Worm (Caenorhabditis elegans): ENCODE results near the gene aakg-4.

Gene aakg-4

DNA sequence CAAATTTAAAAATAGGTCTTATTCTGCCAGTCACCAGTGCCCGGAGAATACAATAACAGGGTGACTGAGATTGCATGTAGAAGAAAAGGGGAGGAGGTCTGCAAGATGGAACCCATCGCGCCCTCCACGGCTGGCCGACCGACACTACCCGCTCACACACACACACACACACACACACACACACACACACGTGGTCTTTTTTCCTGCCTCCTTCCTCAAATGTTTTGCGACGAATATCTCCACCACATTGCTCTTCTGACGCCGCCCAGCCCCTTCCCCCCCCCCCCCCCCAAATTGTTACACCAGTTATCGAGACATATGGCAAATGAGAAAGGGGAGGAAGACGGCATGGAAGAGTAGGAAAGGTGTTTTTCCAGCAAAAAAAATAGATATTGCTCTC, 2.6 kb upstream of the aakg-4 start (continued):
- no peak for TF ChIP-seq elt-3 (tag; optimal IDR thresholded peaks at IDR 0.05)
- no peak for TF ChIP-seq blmp-1 (tag; optimal IDR thresholded peaks at IDR 0.05)
- no peak for TF ChIP-seq zag-1 (tag; optimal IDR thresholded peaks at IDR 0.05)
- no peak for TF ChIP-seq F16B12.6 (tag; optimal IDR thresholded peaks at IDR 0.05)
- peak; percentile 44 for TF ChIP-seq nhr-71 (tag; optimal IDR thresholded peaks at IDR 0.05)
- TF ChIP-seq alr-1 (tag; optimal IDR thresholded peaks at IDR 0.05; ENCODE audit: borderline replicate concordance): no peak
- TF ChIP-seq fos-1 (tag; optimal IDR thresholded peaks at IDR 0.05): no peak
- no peak for TF ChIP-seq isw-1 (GFP tag; IDR thresholded peaks at IDR 0.05)
- TF ChIP-seq elt-2 (tag; optimal IDR thresholded peaks at IDR 0.05): no peak
- TF ChIP-seq ztf-4 (tag; optimal IDR thresholded peaks at IDR 0.05): no peak
- TF ChIP-seq lin-15B (tag; optimal IDR thresholded peaks at IDR 0.05): no peak
- TF ChIP-seq grh-1 (GFP tag; IDR thresholded peaks at IDR 0.05): no peak
- peak; percentile 35 for TF ChIP-seq snu-23 (GFP tag; optimal IDR thresholded peaks at IDR 0.05)
- TF ChIP-seq swsn-7 (tag; optimal IDR thresholded peaks at IDR 0.05): peak; percentile 6
- TF ChIP-seq nhr-77 (tag; optimal IDR thresholded peaks at IDR 0.05): no peak
- TF ChIP-seq nhr-19 (GFP tag; conservative IDR thresholded peaks at IDR 0.05): peak; percentile 57
- TF ChIP-seq fkh-8 (tag; optimal IDR thresholded peaks at IDR 0.05): peak; percentile 82
- no peak for TF ChIP-seq efl-1 (optimal IDR thresholded peaks at IDR 0.05)
- no peak for TF ChIP-seq efl-1 (GFP tag; optimal IDR thresholded peaks at IDR 0.05 in 1 of 2)
- TF ChIP-seq dsc-1 (tag; optimal IDR thresholded peaks at IDR 0.05): peak; percentile 11
- TF ChIP-seq efl-3 (GFP tag; optimal IDR thresholded peaks at IDR 0.05): no peak
- TF ChIP-seq unc-98 (GFP tag; IDR thresholded peaks at IDR 0.05): no peak
- no peak for TF ChIP-seq ces-1 (GFP tag; optimal IDR thresholded peaks at IDR 0.05)
- no peak for TF ChIP-seq unc-30 (tag; optimal IDR thresholded peaks at IDR 0.05)
- TF ChIP-seq sup-37 (GFP tag; optimal IDR thresholded peaks at IDR 0.05): no peak
- no peak for TF ChIP-seq fkh-4 (tag; optimal IDR thresholded peaks at IDR 0.05; ENCODE audit: borderline replicate concordance)
- peak; percentile 54 for TF ChIP-seq skn-1 (tag; optimal IDR thresholded peaks at IDR 0.05)
- no peak for TF ChIP-seq nhr-11 (tag; optimal IDR thresholded peaks at IDR 0.05)
- TF ChIP-seq tbx-2 (tag; optimal IDR thresholded peaks at IDR 0.05): no peak
- TF ChIP-seq hlh-4 (tag; optimal IDR thresholded peaks at IDR 0.05): no peak
- no peak for TF ChIP-seq lin-39 (tag; optimal IDR thresholded peaks at IDR 0.05)
- TF ChIP-seq nhr-47 (tag; optimal IDR thresholded peaks at IDR 0.05): no peak
- TF ChIP-seq C16A3.4 (tag; optimal IDR thresholded peaks at IDR 0.05): no peak
- TF ChIP-seq ama-1 (optimal IDR thresholded peaks at IDR 0.05): no peak
- peak in 1 of 2 experiments; percentile 67 for TF ChIP-seq mdl-1 (tag; optimal IDR thresholded peaks at IDR 0.05)
- no peak for TF ChIP-seq ceh-88 (GFP tag; IDR thresholded peaks at IDR 0.05)

DNA sequence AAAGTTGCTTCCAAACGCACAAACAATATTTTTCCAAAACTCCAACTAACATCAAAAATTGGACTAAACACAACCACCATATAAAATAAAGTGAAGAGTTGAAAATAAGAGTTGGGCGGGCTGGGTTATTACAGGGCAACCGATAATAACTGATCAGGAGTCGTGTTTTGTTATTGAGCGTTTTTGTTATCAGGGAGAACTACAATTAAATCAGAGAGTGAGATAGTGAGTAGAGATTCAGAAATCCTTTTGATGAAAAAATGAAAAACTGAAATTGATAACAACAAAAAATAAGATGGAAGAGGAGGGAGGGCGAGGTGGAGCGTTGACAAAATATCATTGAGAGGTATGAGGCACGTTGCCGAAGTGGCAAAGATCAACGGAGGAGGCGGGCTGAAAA, 1.4 kb upstream of the aakg-4 start:
- peak; percentile 34 for TF ChIP-seq pqm-1 (tag; optimal IDR thresholded peaks at IDR 0.05)
- TF ChIP-seq isw-1 (GFP tag; IDR thresholded peaks at IDR 0.05): no peak
- TF ChIP-seq ama-1 (optimal IDR thresholded peaks at IDR 0.05): peak; percentile 17
- peak in 1 of 2 experiments; percentile 16 for TF ChIP-seq lin-35 (GFP tag; optimal IDR thresholded peaks at IDR 0.05)
- TF ChIP-seq ceh-8 (GFP tag; optimal IDR thresholded peaks at IDR 0.05): no peak
- peak; percentile 74 for TF ChIP-seq elt-2 (tag; optimal IDR thresholded peaks at IDR 0.05)

DNA sequence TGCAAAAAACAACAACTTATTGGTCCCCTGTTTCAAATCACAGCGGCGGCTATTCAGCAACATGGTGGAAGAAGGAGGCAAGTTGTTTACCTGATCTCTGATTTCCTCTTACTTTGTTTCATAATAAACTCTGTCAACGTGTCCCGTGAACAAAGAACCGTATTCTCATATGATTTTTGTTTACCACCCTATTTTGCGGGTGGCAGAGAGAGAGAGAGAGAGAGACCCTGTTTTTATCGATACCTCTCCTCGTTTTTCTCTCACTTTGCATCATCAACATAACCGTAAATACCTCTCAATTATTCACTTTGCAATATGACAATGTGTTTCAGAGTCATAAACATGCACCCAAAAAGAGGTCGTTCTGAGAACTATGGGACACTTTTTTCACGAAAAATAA, 1.7 kb downstream of the aakg-4 start:
- no peak for TF ChIP-seq ztf-11 (tag; optimal IDR thresholded peaks at IDR 0.05)
- TF ChIP-seq zag-1 (tag; optimal IDR thresholded peaks at IDR 0.05): no peak
- TF ChIP-seq nhr-19 (GFP tag; conservative IDR thresholded peaks at IDR 0.05): 0 out of 2 replicates have a peak, but pooled peaks have one; percentile 13
- peak; percentile 12 for TF ChIP-seq lir-3 (tag; optimal IDR thresholded peaks at IDR 0.05; ENCODE audit: poor library complexity)
- TF ChIP-seq ceh-90 (tag; optimal IDR thresholded peaks at IDR 0.05): no peak
- no peak for TF ChIP-seq mef-2 (tag; optimal IDR thresholded peaks at IDR 0.05)
- no peak for TF ChIP-seq nhr-11 (tag; optimal IDR thresholded peaks at IDR 0.05)
- TF ChIP-seq tbx-2 (tag; optimal IDR thresholded peaks at IDR 0.05): peak; percentile 5
- no peak for TF ChIP-seq lsy-2 (tag; optimal IDR thresholded peaks at IDR 0.05)
- no peak for TF ChIP-seq vab-15 (tag; optimal IDR thresholded peaks at IDR 0.05)
- TF ChIP-seq nhr-71 (tag; optimal IDR thresholded peaks at IDR 0.05): peak; percentile 57
- no peak for TF ChIP-seq sup-37 (GFP tag; optimal IDR thresholded peaks at IDR 0.05)
- TF ChIP-seq nhr-85 (tag): peak; percentile 89
- TF ChIP-seq C16A3.4 (tag; optimal IDR thresholded peaks at IDR 0.05): peak; percentile 2
- peak in 1 of 6 experiments; percentile 58 for TF ChIP-seq elt-3 (tag; optimal IDR thresholded peaks at IDR 0.05)
- no peak for TF ChIP-seq ceh-88 (GFP tag; IDR thresholded peaks at IDR 0.05)
- TF ChIP-seq fkh-8 (tag; optimal IDR thresholded peaks at IDR 0.05): no peak
- TF ChIP-seq ceh-63 (GFP tag; optimal IDR thresholded peaks at IDR 0.05): no peak
- TF ChIP-seq snu-23 (GFP tag; optimal IDR thresholded peaks at IDR 0.05): peak; percentile 63
- no peak for TF ChIP-seq jun-1 (tag; optimal IDR thresholded peaks at IDR 0.05)
- TF ChIP-seq fkh-4 (tag; optimal IDR thresholded peaks at IDR 0.05; ENCODE audit: borderline replicate concordance): no peak
- TF ChIP-seq xbp-1 (tag; optimal IDR thresholded peaks at IDR 0.05): no peak
- peak; percentile 51 for TF ChIP-seq lin-14 (GFP tag; optimal IDR thresholded peaks at IDR 0.05)
- TF ChIP-seq hlh-4 (tag; optimal IDR thresholded peaks at IDR 0.05): no peak
